Worm (Caenorhabditis elegans): Measurements from ENCODE around the gene scl-10.

DNA sequence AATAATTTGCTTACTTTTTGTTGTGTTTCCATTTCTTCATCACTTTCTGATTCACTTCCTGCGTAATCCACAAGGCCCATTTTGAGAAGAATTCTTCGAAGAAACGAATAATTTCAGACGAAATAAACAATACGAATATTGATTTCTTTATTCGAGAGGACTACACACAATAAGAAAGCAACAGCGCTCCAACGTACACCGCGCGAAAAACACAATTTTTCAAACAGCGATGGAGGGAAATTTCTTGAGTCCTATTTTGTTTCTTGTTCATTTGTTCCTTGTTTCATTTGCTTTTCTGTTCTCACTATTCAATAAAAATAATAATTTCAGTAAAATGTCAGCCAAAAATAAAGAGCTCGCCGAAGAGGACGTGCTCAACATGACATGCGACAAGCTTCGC lies 45.4 kb downstream of the scl-10 start, which contains the start of the genes prcc-1 and C39E9.12:
- TF ChIP-seq odd-2 (tag; optimal IDR thresholded peaks at IDR 0.05), result no peak
- no peak for TF ChIP-seq ama-1 (optimal IDR thresholded peaks at IDR 0.05)
- TF ChIP-seq lin-11 (tag; optimal IDR thresholded peaks at IDR 0.05), result no peak
- peak; percentile 22 for TF ChIP-seq fax-1 (tag; optimal IDR thresholded peaks at IDR 0.05)
- TF ChIP-seq pag-3 (tag; optimal IDR thresholded peaks at IDR 0.05; ENCODE audit: borderline replicate concordance), result no peak
- TF ChIP-seq pros-1 (tag; optimal IDR thresholded peaks at IDR 0.05), result no peak
- no peak for TF ChIP-seq unc-86 (tag; optimal IDR thresholded peaks at IDR 0.05)
- no peak for TF ChIP-seq F13H6.1 (tag; optimal IDR thresholded peaks at IDR 0.05)
- no peak for TF ChIP-seq C38D4.7 (GFP tag; optimal IDR thresholded peaks at IDR 0.05)
- TF ChIP-seq ets-4 (tag; optimal IDR thresholded peaks at IDR 0.05), result no peak

Measured in whole organism, late embryonic.